Fruit fly (Drosophila melanogaster): ENCODE measurements around the gene CG43131.

CG43131 gene

DNA sequence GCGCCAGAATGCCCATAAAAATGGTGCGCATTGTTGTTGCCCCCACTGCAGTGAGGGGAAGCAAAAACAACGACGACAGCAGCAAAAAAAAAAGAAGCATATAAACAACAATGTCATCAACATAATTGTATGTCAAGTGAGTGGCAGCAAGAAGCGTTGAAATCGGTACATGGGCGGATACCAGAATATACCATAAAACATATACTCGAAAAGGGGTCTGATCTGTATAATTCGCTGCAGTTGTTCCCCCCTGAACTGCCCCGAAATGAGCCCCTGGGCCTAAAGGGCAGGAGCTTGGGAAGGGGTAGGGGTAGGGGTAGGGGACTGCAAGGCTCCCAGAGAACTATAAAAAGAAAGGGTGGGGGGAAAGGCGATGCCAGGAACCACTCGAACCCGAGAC, 2.9 kb upstream of the CG43131 start:
- TF ChIP-seq CG17801 (GFP tag; optimal IDR thresholded peaks at IDR 0.05; ENCODE audit: partially characterized antibody): no peak

DNA sequence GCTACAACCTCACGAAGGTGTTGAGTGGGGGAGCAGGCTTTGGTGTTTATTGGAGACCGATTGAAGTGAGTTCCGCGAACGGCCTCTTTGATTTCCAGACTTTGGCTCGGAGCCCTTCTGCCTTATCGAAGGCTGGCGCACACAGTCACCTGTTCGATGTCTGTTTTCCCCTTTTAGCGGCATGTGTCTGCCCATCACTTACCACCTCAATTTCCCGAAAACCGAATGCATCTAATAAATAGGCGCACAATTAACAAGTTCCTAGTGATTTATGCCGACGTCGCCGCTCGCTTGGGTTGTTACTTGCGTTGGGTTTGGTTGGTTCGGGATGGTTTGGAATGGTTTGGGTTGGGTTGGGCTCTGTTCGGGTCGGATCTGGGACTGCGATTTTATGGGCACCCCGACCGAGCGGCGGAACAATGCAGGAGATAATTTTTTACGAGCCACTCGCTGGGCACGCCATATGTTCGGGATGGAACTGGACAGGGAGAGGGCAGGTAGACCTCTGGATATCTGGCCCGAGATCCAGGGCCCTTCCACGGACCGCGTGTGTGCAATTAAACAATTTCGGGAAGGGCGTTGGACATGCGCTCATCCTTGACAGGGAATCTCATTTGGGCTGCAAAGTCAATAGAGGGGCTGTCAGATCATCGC, 707 bp upstream of the CG43131 start:
- no peak for TF ChIP-seq CG17801 (GFP tag; optimal IDR thresholded peaks at IDR 0.05; ENCODE audit: partially characterized antibody)

DNA sequence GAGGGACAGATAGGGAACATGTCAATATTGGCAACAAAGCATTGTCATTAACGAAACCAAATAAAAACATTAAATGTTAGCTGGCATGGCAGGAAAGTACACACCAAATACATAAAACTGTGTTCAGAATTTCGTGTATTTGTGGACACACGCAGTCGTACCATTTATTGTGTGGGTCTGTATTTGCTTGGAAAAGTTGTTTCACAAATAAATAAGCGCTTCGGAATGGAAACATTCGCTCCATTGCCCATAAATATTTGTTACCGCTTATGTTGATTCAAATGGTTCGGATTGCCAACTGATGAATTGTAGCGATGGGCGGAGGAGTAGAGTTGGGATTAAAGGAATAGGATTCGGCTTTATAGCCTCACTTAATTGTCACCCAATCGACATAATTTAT, 944 bp downstream of the CG43131 start:
- TF ChIP-seq CG17801 (GFP tag; optimal IDR thresholded peaks at IDR 0.05; ENCODE audit: partially characterized antibody): no peak

DNA sequence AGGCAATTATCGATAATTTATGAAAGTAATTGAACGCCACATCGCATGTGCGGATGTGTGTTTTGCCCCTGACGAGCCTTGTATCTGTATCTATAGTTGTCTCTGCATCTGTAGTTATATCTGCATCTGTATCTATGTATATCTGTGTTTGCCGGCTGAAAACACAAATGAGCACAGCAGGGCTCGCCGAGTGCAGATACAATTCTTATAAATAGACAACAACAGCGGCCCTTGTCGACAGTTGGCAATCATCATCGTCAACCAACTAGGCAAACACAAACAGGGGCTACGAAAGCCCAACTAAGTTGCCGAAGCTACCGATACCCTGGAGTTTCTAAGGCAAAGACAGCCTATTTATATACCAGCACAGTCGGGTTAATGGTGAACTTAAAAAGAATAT, 2.1 kb downstream of the CG43131 start:
- no peak for TF ChIP-seq CG17801 (GFP tag; optimal IDR thresholded peaks at IDR 0.05; ENCODE audit: partially characterized antibody)

DNA sequence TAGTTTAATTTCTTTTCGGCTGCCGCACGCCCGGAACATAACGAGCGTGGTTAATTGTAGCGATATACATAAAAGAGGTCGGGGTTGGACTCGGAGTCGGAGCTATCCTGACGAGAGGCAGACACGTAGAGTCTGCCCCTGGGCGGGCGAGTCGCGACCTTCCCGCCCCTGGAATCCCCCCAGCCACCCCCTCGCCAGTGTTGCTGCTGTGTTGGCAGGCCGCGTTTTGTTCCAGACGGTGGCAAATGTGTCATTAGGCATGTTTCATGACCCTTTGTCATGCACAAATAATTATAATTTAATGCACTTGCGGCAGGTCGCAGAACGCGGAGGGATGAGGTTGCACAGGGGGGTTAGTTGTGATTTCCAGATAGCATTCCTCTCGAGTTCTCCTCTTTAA, 3.5 kb downstream of the CG43131 start:
- TF ChIP-seq CG17801 (GFP tag; optimal IDR thresholded peaks at IDR 0.05; ENCODE audit: partially characterized antibody): no peak

DNA sequence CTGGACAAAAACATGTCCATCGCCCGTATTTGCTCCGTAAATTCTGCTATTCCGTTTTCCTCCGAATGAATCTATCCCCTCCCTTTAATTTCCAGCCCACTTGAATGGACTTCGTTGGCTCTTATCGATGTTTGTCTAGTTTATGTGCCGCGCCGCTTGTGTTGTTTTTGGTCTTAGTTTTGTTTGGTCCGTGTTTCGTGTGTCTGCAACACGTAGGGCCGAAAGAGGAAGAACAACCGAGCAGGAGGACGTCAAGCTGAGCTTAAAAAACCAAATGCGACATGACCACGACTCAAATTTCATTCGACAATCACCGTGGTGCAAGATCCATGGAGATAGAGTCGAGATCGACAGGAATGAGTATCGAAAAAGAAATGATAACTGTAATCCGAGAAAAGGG, 4.8 kb downstream of the CG43131 start:
- TF ChIP-seq CG17801 (GFP tag; optimal IDR thresholded peaks at IDR 0.05; ENCODE audit: partially characterized antibody): no peak

DNA sequence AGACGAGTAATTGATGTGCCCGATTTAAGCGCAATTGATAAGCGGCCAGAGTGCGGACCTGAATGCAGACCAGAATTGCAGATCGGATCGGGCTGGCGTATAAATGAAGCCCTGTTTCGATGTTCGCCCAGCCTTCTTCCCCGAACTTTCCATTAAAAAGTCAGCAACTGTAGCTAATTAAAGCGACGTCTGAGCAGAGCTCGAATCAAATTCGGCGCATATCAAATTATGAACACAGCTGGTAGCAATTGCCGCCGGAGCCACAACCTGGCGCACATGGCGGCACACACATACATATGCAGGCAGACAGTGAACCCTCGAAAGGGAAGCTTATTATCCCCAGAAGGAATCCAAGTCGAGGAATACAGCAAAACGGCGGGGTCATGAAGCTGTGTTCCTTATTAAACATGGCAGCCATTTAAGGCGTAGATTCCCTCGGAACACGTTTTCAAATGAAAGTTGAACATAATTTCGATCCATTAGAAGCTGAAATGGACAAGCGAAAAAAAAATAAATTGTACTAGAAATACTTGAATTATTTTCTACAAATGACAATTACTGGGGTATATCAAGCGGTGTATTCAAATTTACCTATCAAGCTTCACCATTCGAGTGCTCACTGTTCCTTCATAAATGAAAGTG, 5.5 kb downstream of the CG43131 start:
- TF ChIP-seq CG17801 (GFP tag; optimal IDR thresholded peaks at IDR 0.05; ENCODE audit: partially characterized antibody): no peak

DNA sequence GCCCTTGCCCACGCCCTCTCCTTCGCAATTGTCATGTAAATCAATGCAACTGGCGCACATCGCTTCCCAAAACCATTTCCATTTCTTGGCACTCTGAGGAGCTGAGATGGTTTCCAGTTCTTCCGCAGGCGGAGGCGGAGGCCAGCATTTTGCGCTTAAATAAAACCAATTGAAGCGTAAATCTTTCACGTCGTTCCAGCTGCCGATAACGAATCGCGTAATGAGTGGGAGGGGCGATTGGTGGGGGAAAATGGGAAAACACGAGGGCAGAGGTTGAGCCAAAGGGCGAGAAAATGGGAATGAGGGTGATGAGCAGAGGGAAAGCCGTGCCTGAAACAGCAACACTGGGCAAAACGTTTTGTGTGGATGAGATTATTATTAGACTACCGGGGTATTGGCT, 6.6 kb downstream of the CG43131 start:
- no peak for TF ChIP-seq CG17801 (GFP tag; optimal IDR thresholded peaks at IDR 0.05; ENCODE audit: partially characterized antibody)

DNA sequence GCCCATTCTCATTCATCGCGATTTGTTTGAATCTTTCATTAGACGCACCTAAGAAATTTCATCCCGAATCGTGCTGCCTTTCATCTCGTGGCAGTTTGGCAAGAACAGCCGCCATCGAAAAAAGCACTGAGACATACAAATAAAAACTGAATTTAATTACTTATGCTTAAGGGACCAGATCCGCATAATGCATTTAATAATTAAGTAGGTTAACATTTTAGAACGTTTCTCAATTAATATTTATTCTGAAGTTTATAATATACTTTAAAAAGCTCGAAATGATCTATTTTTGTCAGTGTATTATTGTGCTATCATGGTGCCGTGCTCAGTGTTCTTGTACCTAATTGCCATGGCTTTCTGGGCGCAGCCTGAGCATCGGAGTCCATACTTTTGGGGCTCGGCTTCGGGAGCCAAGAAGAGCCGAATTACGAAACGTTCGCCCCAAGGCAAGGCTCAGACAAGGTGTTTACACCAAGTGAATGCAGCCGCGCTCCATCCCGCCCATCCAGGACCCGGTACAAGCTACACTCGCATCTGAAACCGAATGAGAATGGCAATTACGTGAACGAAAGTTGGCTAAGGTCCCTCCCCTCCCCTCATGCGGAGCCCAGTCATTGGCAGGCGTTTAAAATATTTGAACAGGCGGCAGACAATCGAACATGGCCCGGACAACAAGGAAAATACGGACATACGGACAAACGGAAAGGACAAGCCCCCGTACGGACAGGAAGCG, 8.5 kb downstream of the CG43131 start:
- TF ChIP-seq CG17801 (GFP tag; optimal IDR thresholded peaks at IDR 0.05; ENCODE audit: partially characterized antibody): no peak

DNA sequence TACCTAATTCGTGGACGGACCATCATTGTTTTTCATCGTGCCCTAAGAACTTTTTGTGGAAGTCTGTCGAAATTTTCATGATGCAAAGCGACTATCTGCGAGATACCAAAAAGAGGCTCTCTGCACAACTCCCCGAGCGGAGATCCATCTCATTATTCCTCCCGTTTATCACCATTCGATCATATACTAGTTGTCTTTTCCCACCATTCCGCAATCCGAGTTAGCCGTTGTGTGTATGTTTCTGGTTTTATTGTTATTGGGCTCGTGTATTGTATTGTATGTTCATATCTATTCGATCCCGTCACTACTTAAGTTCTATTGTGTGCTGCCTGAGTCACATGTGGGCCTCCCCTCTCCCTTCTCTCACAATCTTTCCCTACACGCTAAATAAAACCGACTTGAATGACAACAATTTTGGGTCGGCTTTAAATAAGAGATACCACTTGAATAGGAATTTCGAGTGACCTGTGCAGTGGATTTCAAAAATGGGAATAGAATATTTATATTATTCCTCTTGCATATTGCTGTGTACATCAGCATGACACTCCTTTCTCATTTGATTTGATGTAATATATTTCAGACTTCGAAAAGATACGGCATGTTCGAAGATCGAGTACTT, 11.0 kb downstream of the CG43131 start:
- TF ChIP-seq CG17801 (GFP tag; optimal IDR thresholded peaks at IDR 0.05; ENCODE audit: partially characterized antibody): no peak

DNA sequence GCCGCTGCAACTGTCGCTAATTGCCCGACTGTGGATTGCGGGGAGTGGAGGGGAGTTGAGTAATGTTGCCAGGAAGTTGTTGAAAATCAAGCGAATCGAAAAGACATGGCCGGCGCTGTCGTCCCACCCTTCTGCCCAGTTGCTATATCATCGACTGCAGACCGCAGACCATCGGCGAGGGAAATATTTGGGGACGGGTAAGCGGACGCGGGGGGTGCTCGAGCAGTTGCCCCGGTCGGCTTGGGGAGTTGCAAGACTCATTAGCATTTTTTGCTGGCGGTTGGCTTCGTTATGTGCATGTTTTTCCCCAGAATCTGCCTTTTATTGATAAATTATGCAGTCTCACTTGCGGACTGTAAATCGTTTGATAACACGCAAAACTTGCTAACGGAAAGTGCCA, 11.8 kb downstream of the CG43131 start:
- TF ChIP-seq CG17801 (GFP tag; optimal IDR thresholded peaks at IDR 0.05; ENCODE audit: partially characterized antibody): no peak

DNA sequence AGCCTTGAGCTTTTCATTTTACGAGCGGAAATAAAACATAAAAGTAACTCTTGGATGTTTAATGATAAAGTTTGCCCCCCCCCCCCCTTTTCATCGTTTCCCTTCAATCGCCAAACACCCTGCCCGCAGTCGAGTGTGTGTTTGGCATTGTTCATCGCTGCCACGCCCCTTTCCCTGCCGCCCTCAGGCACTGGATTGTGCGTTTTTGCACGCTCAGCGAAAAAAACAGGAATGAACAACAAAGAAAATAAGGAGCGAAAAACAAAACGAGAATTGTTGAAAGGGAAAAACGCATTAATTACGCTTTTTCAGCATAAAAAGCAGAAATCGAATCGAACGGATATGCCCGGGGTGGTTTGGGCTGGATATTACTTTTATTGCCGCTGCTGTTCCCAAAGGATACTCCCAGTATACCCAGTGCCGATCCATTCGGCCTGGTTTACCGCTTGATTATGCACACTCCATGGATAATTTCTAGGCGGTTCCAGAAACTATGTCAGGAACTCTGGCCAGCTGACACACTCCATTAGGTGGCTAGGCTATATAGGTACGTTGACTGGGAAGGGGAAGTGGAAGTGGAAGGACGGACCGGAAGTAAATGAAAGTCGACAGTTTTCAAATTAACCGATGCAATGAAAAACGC, 12.9 kb downstream of the CG43131 start:
- no peak for TF ChIP-seq CG17801 (GFP tag; optimal IDR thresholded peaks at IDR 0.05; ENCODE audit: partially characterized antibody)

DNA sequence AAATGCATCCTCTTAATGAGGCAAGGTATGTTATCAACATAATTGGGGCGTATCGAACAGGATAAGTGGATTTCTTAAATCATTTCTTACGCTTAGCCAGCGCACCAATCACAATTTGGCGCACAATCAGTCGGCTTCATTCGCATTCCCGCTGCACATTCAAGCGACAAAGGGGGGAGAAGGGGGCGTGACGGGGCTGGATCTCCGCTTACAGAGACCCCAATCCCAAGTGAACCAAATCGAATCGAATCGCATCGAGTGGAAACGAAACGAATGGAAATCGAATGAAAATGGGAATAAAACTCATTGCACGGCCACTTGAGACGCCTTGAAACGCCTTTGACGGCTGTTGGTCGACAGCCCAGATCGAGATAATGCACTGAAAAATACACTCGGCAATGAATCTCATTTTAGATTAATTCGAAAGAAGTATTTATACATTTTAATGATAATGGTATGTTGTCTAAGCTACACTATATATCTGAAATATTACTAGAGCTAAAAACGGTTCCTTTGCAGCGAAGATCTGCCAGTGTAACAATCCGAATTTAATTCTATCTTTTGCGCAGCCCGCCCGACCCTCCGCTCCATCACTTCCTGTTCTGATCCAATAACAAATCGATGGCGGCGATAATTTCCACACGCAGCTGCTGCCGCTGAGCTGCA, 13.7 kb downstream of the CG43131 start:
- no peak for TF ChIP-seq CG17801 (GFP tag; optimal IDR thresholded peaks at IDR 0.05; ENCODE audit: partially characterized antibody)

DNA sequence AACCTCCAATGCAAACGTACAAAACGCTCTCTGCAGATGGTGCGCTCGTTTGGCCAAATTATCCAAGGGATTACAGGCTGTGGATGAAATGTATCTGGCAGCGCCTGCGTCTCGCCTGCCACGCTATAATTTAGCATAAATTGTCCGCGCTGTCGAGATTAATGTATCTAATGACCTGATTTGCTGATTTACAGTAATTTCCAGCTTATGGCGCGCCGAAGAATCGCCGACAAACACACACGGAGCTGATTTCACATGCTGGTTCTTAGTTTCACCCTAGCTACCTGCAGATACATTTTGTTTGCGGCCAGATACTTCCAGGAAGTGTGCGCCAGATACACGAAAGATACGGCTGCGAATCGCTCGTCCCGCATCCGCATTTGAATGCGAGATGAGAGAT, 14.7 kb downstream of the CG43131 start:
- no peak for TF ChIP-seq CG17801 (GFP tag; optimal IDR thresholded peaks at IDR 0.05; ENCODE audit: partially characterized antibody)

DNA sequence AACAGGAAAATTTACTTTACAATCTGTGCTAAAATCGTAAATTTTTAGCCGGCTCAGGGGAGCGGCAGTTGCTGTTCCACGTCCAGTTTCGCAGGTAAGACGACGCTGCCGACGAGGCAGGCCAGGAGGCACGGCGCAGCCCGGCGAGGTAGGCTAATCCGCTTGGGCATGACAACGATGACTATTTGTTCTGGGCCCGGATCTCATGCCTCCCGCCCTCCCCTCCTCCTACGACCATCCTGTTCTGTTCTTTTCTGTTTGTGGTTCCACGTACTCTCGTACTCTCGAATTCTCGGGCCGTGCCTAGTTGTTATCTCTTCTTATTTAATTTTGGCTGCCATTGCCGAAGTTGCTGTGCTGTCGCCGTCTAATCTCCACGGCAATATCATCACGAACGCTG, 18.7 kb downstream of the CG43131 start:
- TF ChIP-seq CG17801 (GFP tag; optimal IDR thresholded peaks at IDR 0.05; ENCODE audit: partially characterized antibody): no peak
